Worm (Caenorhabditis elegans) whole organism, L1 larva: Measurements from ENCODE around the gene nhr-91.

ENCODE experiments used
- C04F5.9 ChIP-seq: sonication (generic microtip); optimal IDR thresholded peaks from 2 replicates; lab custom pipeline; 2016; ENCODE audit warnings: missing genetic modification characterization, missing compliant biosample characterization
- Y116A8C.19 ChIP-seq: sonication (generic microtip); optimal IDR thresholded peaks from 2 replicates; lab custom pipeline; 2016; ENCODE audit warnings: missing compliant biosample characterization, missing genetic modification characterization, borderline replicate concordance
- aly-2 ChIP-seq: fragments of 150-350 bp; optimal IDR thresholded peaks from 2 replicates; lab custom pipeline; 2014; ENCODE audit warnings: missing biosample characterization, missing genetic modification characterization
- ama-1 ChIP-seq: fragments of 150-350 bp; optimal IDR thresholded peaks from 2 replicates; lab custom pipeline; 2014
- blmp-1 ChIP-seq: fragments of 150-350 bp; optimal IDR thresholded peaks from 2 replicates; lab custom pipeline; 2014; ENCODE audit warnings: missing biosample characterization, missing genetic modification characterization
- ces-1 ChIP-seq: fragments of 150-350 bp; optimal IDR thresholded peaks from 2 replicates; lab custom pipeline; 2014; ENCODE audit warnings: missing biosample characterization, missing genetic modification reagents, missing genetic modification characterization
- dpl-1 ChIP-seq, 3 experiments: fragments of 150-350 bp in 2 of 3; sonication (generic microtip) in 1 of 3; optimal IDR thresholded peaks; 2 replicates each; lab custom pipeline; 2014 to 2017; ENCODE audit warnings: missing biosample characterization in 3 of 3, missing genetic modification characterization in 3 of 3, missing genetic modification reagents in 3 of 3
- efl-3 ChIP-seq: fragments of 200-800 bp; sonication (Bioruptor generic); optimal IDR thresholded peaks from 2 replicates; lab custom pipeline; 2018; ENCODE audit warnings: mild to moderate bottlenecking, missing genetic modification characterization, missing compliant biosample characterization
- elt-2 ChIP-seq: sonication (generic microtip); optimal IDR thresholded peaks from 2 replicates; lab custom pipeline; 2016; ENCODE audit warnings: missing genetic modification characterization, mild to moderate bottlenecking, inconsistent platforms, missing compliant biosample characterization, missing genetic modification reagents
- elt-3 ChIP-seq, 6 experiments: fragments of 150-350 bp in 1 of 6; sonication (generic microtip); optimal IDR thresholded peaks; 2 replicates each; lab custom pipeline; 2017 to 2018; ENCODE audit warnings: missing biosample characterization in 6 of 6, missing genetic modification characterization in 6 of 6, inconsistent platforms in 1 of 6
- fkh-10 ChIP-seq: sonication (generic microtip); optimal IDR thresholded peaks from 2 replicates; lab custom pipeline; 2017; ENCODE audit warnings: missing biosample characterization, missing genetic modification reagents, missing genetic modification characterization
- fos-1 ChIP-seq: fragments of 150-350 bp; optimal IDR thresholded peaks from 2 replicates; lab custom pipeline; 2014; ENCODE audit warnings: missing biosample characterization, missing genetic modification characterization
- grh-1 ChIP-seq: fragments of 200-800 bp; sonication (Bioruptor generic); IDR thresholded peaks from 2 replicates; pipeline ENCODE4 v1.3.6; 2022; ENCODE audit warnings: missing genetic modification reagents, missing genetic modification characterization, missing compliant biosample characterization
- hlh-17 ChIP-seq: fragments of 200-800 bp; sonication (Bioruptor generic); optimal IDR thresholded peaks from 2 replicates; lab custom pipeline; 2018; ENCODE audit warnings: missing genetic modification characterization, mild to moderate bottlenecking, missing compliant biosample characterization, moderate library complexity, borderline replicate concordance
- hpl-2 ChIP-seq: fragments of 150-350 bp; optimal IDR thresholded peaks from 2 replicates; lab custom pipeline; 2014; ENCODE audit warnings: missing biosample characterization, missing genetic modification reagents, missing genetic modification characterization
- irx-1 ChIP-seq: sonication (generic microtip); optimal IDR thresholded peaks from 2 replicates; lab custom pipeline; 2016; ENCODE audit warnings: missing genetic modification characterization, missing compliant biosample characterization
- isw-1 ChIP-seq: fragments of 200-800 bp; sonication (Bioruptor generic); IDR thresholded peaks from 2 replicates; pipeline ENCODE4 v1.3.6; 2022; ENCODE audit warnings: missing genetic modification characterization, missing compliant biosample characterization
- lin-14 ChIP-seq: fragments of 200-800 bp; sonication (Bioruptor generic); optimal IDR thresholded peaks from 2 replicates; lab custom pipeline; 2018; ENCODE audit warnings: mild to moderate bottlenecking, missing genetic modification characterization, moderate library complexity, missing compliant biosample characterization
- lin-35 ChIP-seq, 2 experiments: fragments of 150-350 bp; optimal IDR thresholded peaks; 2 replicates each; lab custom pipeline; 2014; ENCODE audit warnings: missing biosample characterization in 2 of 2, missing genetic modification characterization in 2 of 2, missing genetic modification reagents in 2 of 2
- lin-39 ChIP-seq: fragments of 150-350 bp; optimal IDR thresholded peaks from 2 replicates; lab custom pipeline; 2014; ENCODE audit warnings: missing biosample characterization, missing genetic modification reagents, missing genetic modification characterization
- lir-3 ChIP-seq: sonication (generic microtip); optimal IDR thresholded peaks from 2 replicates; lab custom pipeline; 2016; ENCODE audit warnings: mild to moderate bottlenecking, missing genetic modification characterization, moderate library complexity, missing compliant biosample characterization; ENCODE audit not compliant: poor library complexity
- lsy-2 ChIP-seq, 2 experiments: fragments of 150-350 bp; optimal IDR thresholded peaks; 2 replicates each; lab custom pipeline; 2014; ENCODE audit warnings: missing biosample characterization in 2 of 2, missing genetic modification characterization in 2 of 2
- mef-2 ChIP-seq: fragments of 150-350 bp; optimal IDR thresholded peaks from 2 replicates; lab custom pipeline; 2014; ENCODE audit warnings: missing biosample characterization, missing genetic modification characterization
- mep-1 ChIP-seq: fragments of 150-350 bp; optimal IDR thresholded peaks from 2 replicates; lab custom pipeline; 2014; ENCODE audit warnings: missing biosample characterization, missing genetic modification characterization
- nhr-11 ChIP-seq: fragments of 150-350 bp; optimal IDR thresholded peaks from 2 replicates; lab custom pipeline; 2014; ENCODE audit warnings: missing biosample characterization, missing genetic modification characterization
- nhr-12 ChIP-seq: sonication (generic microtip); optimal IDR thresholded peaks from 2 replicates; lab custom pipeline; 2017; ENCODE audit warnings: missing biosample characterization, missing genetic modification characterization
- nhr-19 ChIP-seq: fragments of 200-800 bp; sonication (Bioruptor generic); conservative IDR thresholded peaks from 2 replicates; pipeline ENCODE4 v1.3.6; 2022; ENCODE audit warnings: missing genetic modification characterization, missing compliant biosample characterization
- nhr-20 ChIP-seq: sonication (generic microtip); optimal IDR thresholded peaks from 2 replicates; lab custom pipeline; 2016; ENCODE audit warnings: mild to moderate bottlenecking, missing genetic modification characterization, missing compliant biosample characterization
- nhr-28 ChIP-seq: fragments of 150-350 bp; optimal IDR thresholded peaks from 2 replicates; lab custom pipeline; 2014; ENCODE audit warnings: missing biosample characterization, missing genetic modification characterization
- nhr-47 ChIP-seq: sonication (generic microtip); optimal IDR thresholded peaks from 2 replicates; lab custom pipeline; 2016; ENCODE audit warnings: mild to moderate bottlenecking, missing genetic modification characterization, moderate library complexity, missing compliant biosample characterization
- nhr-71 ChIP-seq: sonication (generic microtip); optimal IDR thresholded peaks from 2 replicates; lab custom pipeline; 2016; ENCODE audit warnings: mild to moderate bottlenecking, missing genetic modification characterization, moderate library complexity, missing compliant biosample characterization
- nhr-76 ChIP-seq: sonication (generic microtip); optimal IDR thresholded peaks from 2 replicates; lab custom pipeline; 2017; ENCODE audit warnings: missing biosample characterization, missing genetic modification characterization
- nhr-77 ChIP-seq: fragments of 150-350 bp; optimal IDR thresholded peaks from 2 replicates; lab custom pipeline; 2014; ENCODE audit warnings: missing biosample characterization, missing genetic modification characterization
- nhr-85 ChIP-seq: sonication (generic microtip); peaks from one replicate; lab custom pipeline; 2016; ENCODE audit warnings: missing genetic modification characterization, inconsistent platforms, missing compliant biosample characterization
- nhr-90 ChIP-seq: sonication (generic microtip); optimal IDR thresholded peaks from 2 replicates; lab custom pipeline; 2016; ENCODE audit warnings: mild to moderate bottlenecking, missing genetic modification characterization, missing compliant biosample characterization; ENCODE audit not compliant: poor library complexity
- rnt-1 ChIP-seq: sonication (generic microtip); optimal IDR thresholded peaks from 2 replicates; lab custom pipeline; 2016; ENCODE audit warnings: mild to moderate bottlenecking, missing genetic modification characterization, moderate library complexity, missing compliant biosample characterization
- snu-23 ChIP-seq: sonication (generic microtip); optimal IDR thresholded peaks from 2 replicates; lab custom pipeline; 2016; ENCODE audit warnings: missing genetic modification characterization, missing compliant biosample characterization
- sptf-1 ChIP-seq: fragments of 150-350 bp; optimal IDR thresholded peaks from 2 replicates; lab custom pipeline; 2014; ENCODE audit warnings: missing biosample characterization, missing genetic modification characterization
- swsn-7 ChIP-seq: sonication (generic microtip); optimal IDR thresholded peaks from 2 replicates; lab custom pipeline; 2016; ENCODE audit warnings: missing genetic modification characterization, missing compliant biosample characterization
- tbx-2 ChIP-seq: sonication (generic microtip); optimal IDR thresholded peaks from 2 replicates; lab custom pipeline; 2016; ENCODE audit warnings: missing genetic modification characterization, missing compliant biosample characterization
- unc-30 ChIP-seq: sonication (generic microtip); optimal IDR thresholded peaks from 2 replicates; lab custom pipeline; 2017; ENCODE audit warnings: missing biosample characterization, missing genetic modification characterization
- unc-62 ChIP-seq: fragments of 150-350 bp; optimal IDR thresholded peaks from 2 replicates; lab custom pipeline; 2014; ENCODE audit warnings: missing biosample characterization, missing genetic modification reagents, missing genetic modification characterization
- unc-98 ChIP-seq: fragments of 200-800 bp; sonication (Bioruptor generic); IDR thresholded peaks from 2 replicates; pipeline ENCODE4 v1.3.6; 2022; ENCODE audit warnings: missing genetic modification characterization, missing compliant biosample characterization
- xbp-1 ChIP-seq: sonication (generic microtip); optimal IDR thresholded peaks from 2 replicates; lab custom pipeline; 2016; ENCODE audit warnings: missing genetic modification characterization, missing compliant biosample characterization
- ztf-11 ChIP-seq, 2 experiments: sonication (generic microtip); optimal IDR thresholded peaks; 2 replicates each; lab custom pipeline; 2016 to 2017; ENCODE audit warnings: missing genetic modification characterization in 2 of 2, missing biosample characterization in 1 of 2, missing compliant biosample characterization in 1 of 2

nhr-91 gene

DNA sequence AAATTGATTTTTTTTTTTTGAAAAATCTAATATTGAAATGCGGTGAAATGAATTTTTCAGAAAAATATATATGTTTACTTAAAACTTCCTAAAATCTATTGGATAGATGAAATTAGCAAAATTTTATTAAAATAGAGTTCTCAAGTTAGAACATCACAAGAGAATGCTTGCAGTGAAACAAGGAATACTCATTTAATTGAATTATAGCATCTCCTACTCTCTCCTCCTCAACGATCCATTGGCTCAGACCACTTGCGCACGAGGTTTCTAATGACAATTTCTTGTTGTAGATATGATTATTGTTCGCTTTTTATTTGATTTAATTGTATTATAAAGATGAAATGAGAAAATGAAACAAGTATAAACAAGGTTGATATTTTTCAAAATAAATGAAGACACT, 12.6 kb downstream of the nhr-91 start:
- TF ChIP-seq sptf-1 (tag; lab: Kevin White, UChicago) (no peak), grh-1 (GFP tag; lab: Robert Waterston, UW) (no peak), lin-14 (GFP tag; lab: Kevin White, UChicago) (peak; percentile 28)

DNA sequence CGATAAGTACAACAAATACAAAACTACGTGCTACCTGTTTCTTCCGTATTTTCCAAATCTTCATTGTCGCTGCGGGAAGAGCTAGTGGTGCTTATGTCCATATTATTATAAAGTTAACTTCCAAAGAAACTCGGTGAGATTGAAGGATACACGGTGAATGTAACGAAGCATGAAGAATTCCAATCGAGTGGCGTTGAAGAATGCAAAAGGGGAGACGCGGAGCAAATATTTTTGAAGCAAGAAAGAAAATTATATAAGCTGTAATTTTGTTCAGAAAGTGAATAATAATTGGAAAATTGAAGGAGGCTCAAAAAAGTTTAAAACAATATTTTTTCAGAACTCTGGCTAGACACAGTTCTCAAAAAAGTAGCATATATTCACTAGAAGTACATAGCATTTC, 16.5 kb downstream of the nhr-91 start, which contains the start of gene Y15E3A.3:
TSS of gene Y15E3A.3 (minus strand) at position 101 of the 400 bp plus-strand sequence.
- TF ChIP-seq elt-2 (tag; lab: Kevin White, UChicago) (no peak), isw-1 (GFP tag; lab: Robert Waterston, UW) (no peak), C04F5.9 (tag; lab: Kevin White, UChicago) (no peak), unc-98 (no peak), nhr-85 (tag; lab: Kevin White, UChicago) (no peak), lin-14 (GFP tag; lab: Kevin White, UChicago) (no peak), unc-30 (tag; lab: Kevin White, UChicago) (no peak), rnt-1 (tag; lab: Kevin White, UChicago) (no peak), fkh-10 (no peak), sptf-1 (tag; lab: Kevin White, UChicago) (no peak), swsn-7 (tag; lab: Kevin White, UChicago) (no peak), nhr-19 (GFP tag; lab: Robert Waterston, UW) (no peak), lir-3 (tag; lab: Kevin White, UChicago) (no peak), fos-1 (tag; lab: Kevin White, UChicago) (no peak), aly-2 (tag; lab: Kevin White, UChicago) (no peak), irx-1 (no peak), lin-39 (tag; lab: Kevin White, UChicago) (no peak), hlh-17 (GFP tag; lab: Kevin White, UChicago) (no peak), ama-1 (lab: Kevin White, UChicago) (no peak)

DNA sequence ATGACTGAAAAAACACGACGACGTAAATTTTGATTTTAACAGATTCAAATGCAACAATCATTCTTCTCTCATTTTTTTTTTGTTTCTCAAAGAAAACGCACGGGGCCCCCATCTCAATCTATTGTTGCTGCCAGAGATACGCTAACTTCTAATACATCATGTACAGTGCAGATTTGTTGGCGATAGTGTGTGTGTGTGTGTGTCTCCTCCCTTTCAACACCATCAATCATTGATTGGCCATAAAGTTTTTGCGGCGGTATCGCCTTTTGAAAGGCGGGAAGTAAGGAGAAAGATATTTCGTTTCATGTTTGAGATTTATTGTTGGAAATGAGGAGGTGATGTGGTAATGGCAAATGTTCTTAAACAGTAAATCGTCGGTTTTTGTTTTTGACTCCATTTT, 18.1 kb downstream of the nhr-91 start:
- TF ChIP-seq nhr-47 (peak; percentile 2), grh-1 (GFP tag; lab: Robert Waterston, UW) (peak; percentile 25; the same call in 1 of the 2 replicates), nhr-28 (tag; lab: Kevin White, UChicago) (no peak), mef-2 (tag; lab: Kevin White, UChicago) (no peak), nhr-77 (tag; lab: Kevin White, UChicago) (no peak), nhr-11 (tag; lab: Kevin White, UChicago) (no peak), unc-62 (GFP tag; lab: Kevin White, UChicago) (no peak), nhr-12 (tag; lab: Kevin White, UChicago) (no peak), efl-3 (GFP tag; lab: Kevin White, UChicago) (peak; percentile 21), irx-1 (peak; percentile 51), dpl-1 (GFP tag; optimal IDR thresholded peaks at IDR 0.05; lab: Kevin White, UChicago) (no peak), elt-3 (tag; optimal IDR thresholded peaks at IDR 0.05; lab: Kevin White, UChicago) (peak in 3 of 6 experiments; percentile 49 to 56 (median 54)), nhr-85 (tag; lab: Kevin White, UChicago) (peak; percentile 99), lin-39 (tag; lab: Kevin White, UChicago) (no peak), lin-14 (GFP tag; lab: Kevin White, UChicago) (peak; percentile 84), ztf-11 (tag; optimal IDR thresholded peaks at IDR 0.05; lab: Kevin White, UChicago) (no peak), xbp-1 (tag; lab: Kevin White, UChicago) (no peak), blmp-1 (tag; lab: Kevin White, UChicago) (peak; percentile 80), ces-1 (GFP tag; lab: Kevin White, UChicago) (no peak), lin-35 (GFP tag; optimal IDR thresholded peaks at IDR 0.05; lab: Kevin White, UChicago) (peak in 1 of 2 experiments; percentile 15), nhr-71 (tag; lab: Kevin White, UChicago) (peak; percentile 54), snu-23 (peak; percentile 71), nhr-90 (tag; lab: Kevin White, UChicago) (peak; percentile 32), hpl-2 (GFP tag; lab: Kevin White, UChicago) (no peak), mep-1 (tag; lab: Kevin White, UChicago) (peak; percentile 55), nhr-20 (tag; lab: Kevin White, UChicago) (peak; percentile 67), rnt-1 (tag; lab: Kevin White, UChicago) (peak; percentile 21), tbx-2 (tag; lab: Kevin White, UChicago) (no peak), Y116A8C.19 (no peak), lsy-2 (tag; optimal IDR thresholded peaks at IDR 0.05; lab: Kevin White, UChicago) (peak; percentile 2 to 43), nhr-76 (tag; lab: Kevin White, UChicago) (no peak)
- TF ChIP-seq, all 84 proteins: peak for 16
